Worm (Caenorhabditis elegans): ENCODE measurements around the gene F56B3.11.

F56B3.11 gene

ce11 chrIV:757548-757947, 38.8 kb downstream of the F56B3.11 start:
- TF ChIP-seq zfh-2 (GFP tag; conservative IDR thresholded peaks at IDR 0.05), result no peak
- TF ChIP-seq madf-6 (GFP tag; IDR thresholded peaks at IDR 0.05), result no peak
- TF ChIP-seq bed-2 (GFP tag; IDR thresholded peaks at IDR 0.05), result no peak
- no peak for TF ChIP-seq gei-17 (GFP tag; optimal IDR thresholded peaks at IDR 0.05)
- TF ChIP-seq Y53F4B.3 (GFP tag; IDR thresholded peaks at IDR 0.05), result no peak
- no peak for TF ChIP-seq ztf-18 (tag; optimal IDR thresholded peaks at IDR 0.05)
- TF ChIP-seq somi-1 (GFP tag; optimal IDR thresholded peaks at IDR 0.05), result no peak
- no peak for TF ChIP-seq ekl-4 (GFP tag; IDR thresholded peaks at IDR 0.05)
- no peak for TF ChIP-seq nfyb-1 (GFP tag; IDR thresholded peaks at IDR 0.05)
- TF ChIP-seq snpc-1.3 (tag; optimal IDR thresholded peaks at IDR 0.05; ENCODE audit: insufficient read depth), result no peak
- no peak for TF ChIP-seq efl-1 (GFP tag; optimal IDR thresholded peaks at IDR 0.05)
- TF ChIP-seq let-526 (GFP tag; IDR thresholded peaks at IDR 0.05), result no peak
- no peak for TF ChIP-seq fkh-3 (tag; optimal IDR thresholded peaks at IDR 0.05)
- no peak for TF ChIP-seq rcor-1 (GFP tag; IDR thresholded peaks at IDR 0.05)
- no peak for TF ChIP-seq atf-7 (tag; optimal IDR thresholded peaks at IDR 0.05)
- TF ChIP-seq egl-18 (GFP tag; IDR thresholded peaks at IDR 0.05), result no peak
- no peak for TF ChIP-seq F22D6.2 (tag; optimal IDR thresholded peaks at IDR 0.05)
- no peak for TF ChIP-seq madf-3 (GFP tag; IDR thresholded peaks at IDR 0.05)
- TF ChIP-seq nfya-1 (tag; optimal IDR thresholded peaks at IDR 0.05; ENCODE audit: borderline replicate concordance, insufficient read depth), result no peak
- no peak for TF ChIP-seq F49E8.2 (tag; optimal IDR thresholded peaks at IDR 0.05; ENCODE audit: insufficient read depth)

DNA sequence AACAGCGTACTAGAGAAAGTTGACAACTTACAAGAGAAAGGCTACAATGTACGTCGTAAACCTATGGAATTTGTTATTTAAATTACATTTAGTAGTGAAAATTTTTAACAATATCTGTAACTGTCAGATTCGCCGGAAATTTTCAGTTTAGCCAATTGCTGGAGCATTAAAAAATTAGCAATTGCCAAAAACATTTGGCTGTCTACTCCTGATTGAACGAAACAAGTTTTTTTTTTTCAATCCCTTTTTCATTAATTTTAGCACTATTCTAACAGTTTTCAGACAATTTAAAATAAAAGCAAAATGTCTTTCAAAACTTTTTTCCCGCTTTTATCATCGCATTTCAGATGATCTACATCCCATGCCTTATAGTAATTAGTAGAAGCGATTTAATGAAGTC, 39.4 kb downstream of the F56B3.11 start:
- TF ChIP-seq F10E7.11 (tag; optimal IDR thresholded peaks at IDR 0.05) (no peak), ZK185.1 (tag; optimal IDR thresholded peaks at IDR 0.05; ENCODE audit: poor library complexity, severe bottlenecking) (no peak), F57C9.4 (tag; optimal IDR thresholded peaks at IDR 0.05) (no peak), cebp-2 (GFP tag; IDR thresholded peaks at IDR 0.05) (no peak), Y67H2A.10 (GFP tag; conservative IDR thresholded peaks at IDR 0.05) (no peak)

DNA sequence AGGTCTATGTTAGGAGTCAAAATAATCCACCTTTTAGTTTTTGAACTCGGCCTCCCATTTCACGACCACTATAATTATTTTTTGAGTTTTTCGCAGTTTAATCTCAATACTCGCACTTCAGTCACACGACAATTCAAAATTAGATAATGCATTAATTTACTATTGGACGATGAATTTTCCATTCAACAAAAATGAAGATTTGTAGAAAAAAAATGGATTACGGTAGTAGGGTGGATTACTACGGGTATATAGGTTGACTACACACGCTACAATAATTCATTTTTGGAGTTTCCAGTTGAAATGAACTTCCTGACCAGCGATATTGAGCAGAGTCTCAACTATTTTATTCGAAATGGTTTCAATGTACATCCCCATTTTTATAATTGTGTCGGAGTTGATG, 40.0 kb downstream of the F56B3.11 start, which contains the start of gene srt-23:
Gene srt-23, plus strand, starts transcription at position 301 of the 400 bp plus-strand sequence.
- no peak for TF ChIP-seq F39B2.1 (GFP tag; IDR thresholded peaks at IDR 0.05)
- TF ChIP-seq C17E4.6 (GFP tag; IDR thresholded peaks at IDR 0.05), result no peak
- no peak for TF ChIP-seq rec-8 (tag; optimal IDR thresholded peaks at IDR 0.05)
- TF ChIP-seq die-1 (tag; optimal IDR thresholded peaks at IDR 0.05), result no peak
- TF ChIP-seq ZK185.1 (tag; optimal IDR thresholded peaks at IDR 0.05; ENCODE audit: poor library complexity, severe bottlenecking), result no peak
- no peak for TF ChIP-seq lin-35 (GFP tag; optimal IDR thresholded peaks at IDR 0.05)
- no peak for TF ChIP-seq mcd-1 (GFP tag; IDR thresholded peaks at IDR 0.05)
- no peak for TF ChIP-seq nhr-90 (tag; optimal IDR thresholded peaks at IDR 0.05)
- no peak for TF ChIP-seq ceh-40 (GFP tag; IDR thresholded peaks at IDR 0.05)
- TF ChIP-seq hrde-1 (tag; optimal IDR thresholded peaks at IDR 0.05; ENCODE audit: borderline replicate concordance), result no peak
- no peak for TF ChIP-seq bed-1 (GFP tag; IDR thresholded peaks at IDR 0.05)
- TF ChIP-seq madf-3 (GFP tag; IDR thresholded peaks at IDR 0.05), result no peak
- TF ChIP-seq lin-26 (GFP tag; IDR thresholded peaks at IDR 0.05), result no peak
- TF ChIP-seq sdz-38 (tag; optimal IDR thresholded peaks at IDR 0.05), result no peak
